Worm (Caenorhabditis elegans) whole organism, L1 larva: ENCODE measurements around the gene F54D5.9.

Experiments
- ama-1 ChIP-seq: fragments of 150-350 bp; optimal IDR thresholded peaks from 2 replicates; lab custom pipeline; 2014
- dpl-1 ChIP-seq, 3 experiments: fragments of 150-350 bp in 2 of 3; sonication (generic microtip) in 1 of 3; optimal IDR thresholded peaks; 2 replicates each; lab custom pipeline; 2014 to 2017; ENCODE audit warnings: missing biosample characterization in 3 of 3, missing genetic modification characterization in 3 of 3, missing genetic modification reagents in 3 of 3
- efl-1 ChIP-seq, 4 experiments: fragments of 150-350 bp; optimal IDR thresholded peaks in 3 of 4; peaks in 1 of 4; 1 replicate in 1 of 4; 2 replicates in 3 of 4; lab custom pipeline; 2014; ENCODE audit warnings: missing biosample characterization in 2 of 4, missing genetic modification characterization in 2 of 4, missing genetic modification reagents in 2 of 4
- fkh-10 ChIP-seq: sonication (generic microtip); optimal IDR thresholded peaks from 2 replicates; lab custom pipeline; 2017; ENCODE audit warnings: missing biosample characterization, missing genetic modification reagents, missing genetic modification characterization
- fos-1 ChIP-seq: fragments of 150-350 bp; optimal IDR thresholded peaks from 2 replicates; lab custom pipeline; 2014; ENCODE audit warnings: missing biosample characterization, missing genetic modification characterization
- lin-13 ChIP-seq: fragments of 150-350 bp; optimal IDR thresholded peaks from 2 replicates; lab custom pipeline; 2014; ENCODE audit warnings: missing biosample characterization, missing genetic modification reagents, missing genetic modification characterization
- lin-15B ChIP-seq: fragments of 150-350 bp; sonication (generic microtip); optimal IDR thresholded peaks from 3 replicates; lab custom pipeline; 2014; ENCODE audit warnings: missing biosample characterization, missing genetic modification characterization
- nhr-11 ChIP-seq: fragments of 150-350 bp; optimal IDR thresholded peaks from 2 replicates; lab custom pipeline; 2014; ENCODE audit warnings: missing biosample characterization, missing genetic modification characterization
- nhr-237 ChIP-seq: fragments of 150-350 bp; optimal IDR thresholded peaks from 2 replicates; lab custom pipeline; 2014; ENCODE audit warnings: missing biosample characterization, missing genetic modification characterization
- nhr-77 ChIP-seq: fragments of 150-350 bp; optimal IDR thresholded peaks from 2 replicates; lab custom pipeline; 2014; ENCODE audit warnings: missing biosample characterization, missing genetic modification characterization
- snpc-4 ChIP-seq: fragments of 150-350 bp; optimal IDR thresholded peaks from 2 replicates; lab custom pipeline; 2014; ENCODE audit warnings: missing biosample characterization, missing genetic modification characterization
- sox-4 ChIP-seq: sonication (generic microtip); optimal IDR thresholded peaks from 2 replicates; lab custom pipeline; 2016; ENCODE audit warnings: missing genetic modification characterization, missing compliant biosample characterization

- TF ChIP-seq snpc-4 (tag; lab: Kevin White, UChicago) (no peak), dpl-1 (GFP tag; optimal IDR thresholded peaks at IDR 0.05; lab: Kevin White, UChicago) (peak in 1 of 3 experiments; percentile 24), ama-1 (lab: Kevin White, UChicago) (no peak), nhr-77 (tag; lab: Kevin White, UChicago) (no peak), efl-1 (optimal IDR thresholded peaks at IDR 0.05; lab: Kevin White, UChicago) (peak; percentile 15 to 36), efl-1 (GFP tag; optimal IDR thresholded peaks at IDR 0.05 in 1 of 2; lab: Kevin White, UChicago) (peak in 1 of 2 experiments; percentile 29), nhr-237 (tag; lab: Kevin White, UChicago) (no peak), lin-13 (GFP tag; lab: Kevin White, UChicago) (no peak), fkh-10 (no peak), nhr-11 (tag; lab: Kevin White, UChicago) (no peak), sox-4 (tag; lab: Kevin White, UChicago) (no peak), fos-1 (tag; lab: Kevin White, UChicago) (no peak), lin-15B (tag; lab: Kevin White, UChicago) (no peak)
These were observed 2.2 kb downstream of the F54D5.9 start, which contains the start of gene gtf-2E2 for ce11 chrII:11542385-11542784.
